Worm (Caenorhabditis elegans) whole organism, mixed stage, embryonic: ENCODE measurements around the gene srh-33.

Experiments used
- M03D4.4 ChIP-seq: sonication (generic microtip); optimal IDR thresholded peaks from 2 replicates; lab custom pipeline; 2017; ENCODE audit warnings: mild to moderate bottlenecking, missing genetic modification characterization, missing compliant biosample characterization
- bed-3 ChIP-seq: fragments of 200-800 bp; sonication (Bioruptor generic); optimal IDR thresholded peaks from 3 replicates; lab custom pipeline; 2018; ENCODE audit warnings: mild to moderate bottlenecking, missing genetic modification characterization, moderate library complexity, missing compliant biosample characterization
- blmp-1 ChIP-seq: fragments of 150-350 bp; optimal IDR thresholded peaks from 2 replicates; lab custom pipeline; 2014; ENCODE audit warnings: missing biosample characterization, missing genetic modification characterization
- ceh-39 ChIP-seq: fragments of 150-350 bp; optimal IDR thresholded peaks from 2 replicates; lab custom pipeline; 2014; ENCODE audit warnings: missing biosample characterization, missing genetic modification characterization
- ceh-43 ChIP-seq: fragments of 200-800 bp; sonication (Bioruptor generic); optimal IDR thresholded peaks from 2 replicates; lab custom pipeline; 2018; ENCODE audit warnings: mild to moderate bottlenecking, missing genetic modification characterization, moderate library complexity, missing compliant biosample characterization
- ceh-83 ChIP-seq: fragments of 200-800 bp; sonication (Bioruptor generic); optimal IDR thresholded peaks from 2 replicates; lab custom pipeline; 2018; ENCODE audit warnings: mild to moderate bottlenecking, missing genetic modification characterization, missing compliant biosample characterization
- ces-1 ChIP-seq: fragments of 150-350 bp; optimal IDR thresholded peaks from 2 replicates; lab custom pipeline; 2014; ENCODE audit warnings: missing biosample characterization, missing genetic modification reagents, missing genetic modification characterization
- cnd-1 ChIP-seq: fragments of 200-800 bp; sonication (Bioruptor generic); optimal IDR thresholded peaks from 2 replicates; lab custom pipeline; 2018; ENCODE audit warnings: mild to moderate bottlenecking, missing genetic modification characterization, missing compliant biosample characterization
- drap-1 ChIP-seq: fragments of 200-800 bp; sonication (Bioruptor generic); optimal IDR thresholded peaks from 3 replicates; lab custom pipeline; 2018; ENCODE audit warnings: mild to moderate bottlenecking, missing genetic modification characterization, missing compliant biosample characterization
- elt-1 ChIP-seq: sonication (generic microtip); optimal IDR thresholded peaks from 2 replicates; lab custom pipeline; 2017; ENCODE audit warnings: missing genetic modification characterization, mild to moderate bottlenecking, missing compliant biosample characterization, antibody characterized with exemption, moderate library complexity, borderline replicate concordance; ENCODE audit not compliant: insufficient read depth
- elt-3 ChIP-seq: fragments of 150-350 bp; optimal IDR thresholded peaks from 2 replicates; lab custom pipeline; 2014; ENCODE audit warnings: missing biosample characterization, missing genetic modification characterization
- flh-1 ChIP-seq: fragments of 200-800 bp; sonication (Bioruptor generic); optimal IDR thresholded peaks from 2 replicates; lab custom pipeline; 2018; ENCODE audit warnings: mild to moderate bottlenecking, missing genetic modification characterization, moderate library complexity, missing compliant biosample characterization
- lin-13 ChIP-seq: fragments of 150-350 bp; optimal IDR thresholded peaks from 2 replicates; lab custom pipeline; 2014; ENCODE audit warnings: missing biosample characterization, missing genetic modification characterization
- lsy-2 ChIP-seq: fragments of 150-350 bp; optimal IDR thresholded peaks from 2 replicates; lab custom pipeline; 2014; ENCODE audit warnings: missing biosample characterization, missing genetic modification characterization
- mab-5 ChIP-seq: fragments of 150-350 bp; optimal IDR thresholded peaks from 2 replicates; lab custom pipeline; 2014; ENCODE audit warnings: missing biosample characterization, missing genetic modification characterization
- mep-1 ChIP-seq: fragments of 150-350 bp; optimal IDR thresholded peaks from 2 replicates; lab custom pipeline; 2017; ENCODE audit warnings: missing biosample characterization, missing genetic modification reagents, missing genetic modification characterization, inconsistent platforms
- mls-2 ChIP-seq: sonication (generic microtip); optimal IDR thresholded peaks from 2 replicates; lab custom pipeline; 2016; ENCODE audit warnings: mild to moderate bottlenecking, missing genetic modification characterization, moderate library complexity, missing compliant biosample characterization
- nhr-12 ChIP-seq: fragments of 150-350 bp; optimal IDR thresholded peaks from 2 replicates; lab custom pipeline; 2014; ENCODE audit warnings: missing biosample characterization, missing genetic modification characterization
- nhr-2 ChIP-seq: fragments of 150-350 bp; optimal IDR thresholded peaks from 2 replicates; lab custom pipeline; 2014; ENCODE audit warnings: missing biosample characterization, missing genetic modification characterization
- nhr-237 ChIP-seq: fragments of 150-350 bp; optimal IDR thresholded peaks from 2 replicates; lab custom pipeline; 2014; ENCODE audit warnings: missing biosample characterization, missing genetic modification characterization
- nhr-28 ChIP-seq: fragments of 150-350 bp; optimal IDR thresholded peaks from 2 replicates; lab custom pipeline; 2014; ENCODE audit warnings: missing biosample characterization, missing genetic modification characterization
- nhr-76 ChIP-seq: sonication (generic microtip); optimal IDR thresholded peaks from 2 replicates; lab custom pipeline; 2017; ENCODE audit warnings: missing biosample characterization, missing genetic modification characterization
- pha-4 ChIP-seq: fragments of 150-350 bp; optimal IDR thresholded peaks from 2 replicates; lab custom pipeline; 2018; ENCODE audit warnings: missing biosample characterization, missing genetic modification reagents, missing genetic modification characterization
- sem-2 ChIP-seq: fragments of 200-800 bp; sonication (Bioruptor generic); optimal IDR thresholded peaks from 2 replicates; lab custom pipeline; 2018; ENCODE audit warnings: mild to moderate bottlenecking, missing genetic modification characterization, missing compliant biosample characterization
- snpc-4 ChIP-seq: fragments of 150-350 bp; optimal IDR thresholded peaks from 2 replicates; lab custom pipeline; 2014; ENCODE audit warnings: missing biosample characterization, missing genetic modification characterization
- sptf-1 ChIP-seq: sonication (generic microtip); optimal IDR thresholded peaks from 2 replicates; lab custom pipeline; 2017; ENCODE audit warnings: mild to moderate bottlenecking, missing genetic modification characterization, moderate library complexity, missing compliant biosample characterization
- tbx-8 ChIP-seq: fragments of 200-800 bp; sonication (Bioruptor generic); optimal IDR thresholded peaks from 2 replicates; lab custom pipeline; 2018; ENCODE audit warnings: mild to moderate bottlenecking, missing genetic modification characterization, moderate library complexity, missing compliant biosample characterization
- unc-120 ChIP-seq: sonication (generic microtip); optimal IDR thresholded peaks from 2 replicates; lab custom pipeline; 2017; ENCODE audit warnings: missing genetic modification characterization, missing compliant biosample characterization; ENCODE audit not compliant: poor library complexity, severe bottlenecking
- unc-39 ChIP-seq: fragments of 150-350 bp; optimal IDR thresholded peaks from 2 replicates; lab custom pipeline; 2014; ENCODE audit warnings: missing biosample characterization, missing genetic modification characterization
- unc-62 ChIP-seq: fragments of 150-350 bp; optimal IDR thresholded peaks from 2 replicates; lab custom pipeline; 2014; ENCODE audit warnings: missing biosample characterization, missing genetic modification reagents, missing genetic modification characterization
- zip-8 ChIP-seq: fragments of 150-350 bp; optimal IDR thresholded peaks from 2 replicates; lab custom pipeline; 2014; ENCODE audit warnings: missing biosample characterization, missing genetic modification characterization
- ztf-11 ChIP-seq: fragments of 150-350 bp; optimal IDR thresholded peaks from 2 replicates; lab custom pipeline; 2014; ENCODE audit warnings: missing biosample characterization, missing genetic modification characterization

srh-33 gene

DNA sequence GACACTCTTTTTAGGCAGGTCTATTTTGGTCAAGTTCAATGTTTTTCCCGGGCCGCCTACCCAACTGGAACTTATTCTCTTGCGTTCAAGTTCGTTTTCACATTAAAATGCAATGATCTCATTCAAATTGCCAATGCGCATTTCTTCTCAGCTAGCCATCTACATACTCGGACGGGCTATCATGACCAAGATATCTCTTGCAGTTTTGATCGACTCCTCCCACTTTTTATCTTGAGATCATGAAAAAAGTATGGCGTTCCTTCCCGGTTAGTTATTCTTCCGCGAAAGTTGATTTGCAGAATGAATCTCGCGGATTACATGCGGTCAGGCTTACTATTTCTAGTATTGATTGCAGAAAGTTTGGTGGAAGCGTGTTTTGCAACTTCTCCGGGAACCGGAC is 9.2 kb downstream of the srh-33 start, which contains the start of gene B0554.2:
Gene B0554.2, plus strand, starts transcription at position 301 of the 400 bp plus-strand sequence.
- TF ChIP-seq mab-5 (tag; lab: Kevin White, UChicago) (no peak), mls-2 (tag; lab: Kevin White, UChicago) (no peak), M03D4.4 (tag; lab: Kevin White, UChicago) (no peak), pha-4 (tag; lab: Kevin White, UChicago) (no peak), nhr-28 (tag; lab: Kevin White, UChicago) (no peak), ces-1 (GFP tag; lab: Kevin White, UChicago) (no peak), nhr-12 (no peak), blmp-1 (tag; lab: Kevin White, UChicago) (no peak), unc-120 (tag; lab: Kevin White, UChicago) (no peak), unc-62 (GFP tag; lab: Kevin White, UChicago) (no peak), ceh-83 (GFP tag; lab: Kevin White, UChicago) (no peak), unc-39 (tag; lab: Kevin White, UChicago) (no peak), elt-1 (tag; lab: Kevin White, UChicago) (no peak), lsy-2 (tag; lab: Kevin White, UChicago) (no peak)

ce11 chrV:432991-433390 is 10.1 kb downstream of the srh-33 start:
- TF ChIP-seq sptf-1 (tag; lab: Kevin White, UChicago) (no peak), cnd-1 (tag; lab: Kevin White, UChicago) (no peak), ceh-39 (tag; lab: Kevin White, UChicago) (no peak), snpc-4 (tag; lab: Kevin White, UChicago) (no peak), mep-1 (tag; lab: Kevin White, UChicago) (no peak), bed-3 (GFP tag; lab: Kevin White, UChicago) (no peak), tbx-8 (no peak), ztf-11 (tag; lab: Kevin White, UChicago) (no peak), ceh-43 (no peak)

DNA sequence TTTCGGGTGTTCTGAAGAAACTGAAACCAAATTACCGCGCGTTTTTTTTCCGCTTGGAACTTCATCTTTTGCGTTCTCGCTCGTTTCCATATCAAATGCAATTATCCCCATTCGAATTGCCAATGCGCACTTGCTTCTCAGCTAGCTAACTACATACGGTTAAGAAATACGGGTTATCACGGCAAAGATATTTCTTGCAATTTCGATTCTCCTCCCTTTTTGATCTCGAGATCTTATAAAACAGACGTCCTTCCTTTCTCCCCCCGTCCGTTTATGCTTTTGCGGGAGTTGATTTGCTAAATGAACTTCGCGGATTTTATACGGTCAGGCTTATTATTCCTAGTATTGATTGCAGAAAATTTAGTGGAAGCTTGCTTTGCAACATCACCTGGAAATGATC is 14.2 kb downstream of the srh-33 start, which contains the start of gene B0554.4:
Gene B0554.4, plus strand, starts transcription at position 301 of the 400 bp plus-strand sequence.
- TF ChIP-seq bed-3 (GFP tag; lab: Kevin White, UChicago) (no peak), nhr-2 (tag; lab: Kevin White, UChicago) (no peak), M03D4.4 (tag; lab: Kevin White, UChicago) (no peak), mep-1 (tag; lab: Kevin White, UChicago) (no peak), sptf-1 (tag; lab: Kevin White, UChicago) (no peak), drap-1 (GFP tag; lab: Kevin White, UChicago) (no peak), mab-5 (tag; lab: Kevin White, UChicago) (no peak), snpc-4 (tag; lab: Kevin White, UChicago) (no peak), sem-2 (GFP tag; lab: Kevin White, UChicago) (no peak), unc-120 (tag; lab: Kevin White, UChicago) (no peak), mls-2 (tag; lab: Kevin White, UChicago) (no peak), nhr-28 (tag; lab: Kevin White, UChicago) (no peak), nhr-76 (no peak), flh-1 (GFP tag; lab: Kevin White, UChicago) (no peak), elt-3 (tag; lab: Kevin White, UChicago) (no peak), nhr-12 (no peak), cnd-1 (tag; lab: Kevin White, UChicago) (no peak), ces-1 (GFP tag; lab: Kevin White, UChicago) (no peak)
- TF ChIP-seq, all 35 proteins: peak for 0

DNA sequence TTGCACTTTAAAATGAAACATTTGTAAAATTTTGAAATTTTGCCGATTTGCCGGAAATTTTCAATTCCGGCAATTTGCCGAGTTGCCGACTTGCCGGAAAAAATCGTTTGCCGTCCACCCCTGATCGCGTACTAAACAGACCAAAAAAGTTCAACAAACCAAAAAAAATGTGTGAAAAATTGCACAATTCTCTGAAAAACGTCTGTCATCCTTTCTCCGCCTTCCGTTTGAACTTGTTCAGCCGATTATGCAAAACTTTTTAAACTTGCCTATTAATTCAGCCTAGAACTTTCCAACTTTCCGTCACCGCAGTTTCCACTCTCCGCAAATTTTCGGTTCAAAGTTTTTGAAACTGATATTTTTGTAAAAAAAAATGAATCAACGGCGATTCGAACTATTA is 19.0 kb downstream of the srh-33 start, which contains the start of gene B0554.5:
Gene B0554.5, plus strand, starts transcription at position 301 of the 400 bp plus-strand sequence.
- TF ChIP-seq unc-62 (GFP tag; lab: Kevin White, UChicago) (no peak), sem-2 (GFP tag; lab: Kevin White, UChicago) (no peak), mls-2 (tag; lab: Kevin White, UChicago) (no peak), elt-3 (tag; lab: Kevin White, UChicago) (no peak), mab-5 (tag; lab: Kevin White, UChicago) (no peak)

- TF ChIP-seq bed-3 (GFP tag; lab: Kevin White, UChicago) = no peak
- TF ChIP-seq nhr-237 = no peak
- TF ChIP-seq sem-2 (GFP tag; lab: Kevin White, UChicago) = no peak
- no peak for TF ChIP-seq drap-1 (GFP tag; lab: Kevin White, UChicago)
- no peak for TF ChIP-seq ztf-11 (tag; lab: Kevin White, UChicago)
- TF ChIP-seq lin-13 = no peak
- no peak for TF ChIP-seq zip-8 (tag; lab: Kevin White, UChicago)
These were observed 21.0 kb downstream of the srh-33 start, which contains the start of gene dod-20 for ce11 chrV:422133-422532. Gene dod-20 (plus strand): TSS chrV:422433.
